Worm (Caenorhabditis elegans): Measurements from ENCODE around the gene far-1.

Gene far-1

DNA sequence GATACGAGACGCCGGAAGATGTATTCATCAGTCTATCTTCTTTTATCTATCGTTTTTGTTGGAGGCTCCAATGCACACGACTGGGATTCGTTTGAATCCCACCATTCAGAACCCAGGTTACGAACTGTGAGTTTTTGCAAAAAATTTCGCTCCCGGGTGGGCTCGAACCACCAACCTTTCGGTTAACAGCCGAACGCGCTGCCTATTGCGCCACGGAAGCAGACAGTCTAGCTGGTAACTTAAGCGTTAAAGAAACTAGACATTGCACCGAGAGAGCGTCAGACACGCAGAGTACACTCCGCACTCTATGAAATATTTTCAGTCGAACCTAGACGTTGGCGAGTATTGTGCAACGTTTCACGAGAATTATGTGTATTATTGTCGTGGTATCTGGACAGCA lies 23.1 kb upstream of the far-1 start (continued):
- peak; percentile 62 for TF ChIP-seq rnt-1 (tag; optimal IDR thresholded peaks at IDR 0.05)
- TF ChIP-seq jun-1 (tag; optimal IDR thresholded peaks at IDR 0.05) = peak; percentile 26
- peak; percentile 31 to 50 for TF ChIP-seq efl-1 (optimal IDR thresholded peaks at IDR 0.05)
- TF ChIP-seq efl-1 (GFP tag; optimal IDR thresholded peaks at IDR 0.05 in 1 of 2) = peak; percentile 12 to 94
- peak; percentile 18 for TF ChIP-seq xbp-1 (tag; optimal IDR thresholded peaks at IDR 0.05)
- no peak for TF ChIP-seq nhr-84 (tag; optimal IDR thresholded peaks at IDR 0.05)
- no peak for TF ChIP-seq fos-1 (tag; optimal IDR thresholded peaks at IDR 0.05)
- TF ChIP-seq aha-1 (tag; optimal IDR thresholded peaks at IDR 0.05) = no peak
- peak; percentile 6 for TF ChIP-seq F16B12.6 (tag; optimal IDR thresholded peaks at IDR 0.05)
- TF ChIP-seq sup-37 (GFP tag; optimal IDR thresholded peaks at IDR 0.05) = no peak
- no peak for TF ChIP-seq sox-4 (tag; optimal IDR thresholded peaks at IDR 0.05)
- peak in 1 of 2 experiments; percentile 76 for TF ChIP-seq lin-35 (GFP tag; optimal IDR thresholded peaks at IDR 0.05)
- no peak for TF ChIP-seq ces-1 (GFP tag; optimal IDR thresholded peaks at IDR 0.05)
- no peak for TF ChIP-seq egl-27 (tag; optimal IDR thresholded peaks at IDR 0.05)
- no peak for TF ChIP-seq nhr-28 (tag; optimal IDR thresholded peaks at IDR 0.05)
- no peak for TF ChIP-seq ceh-8 (GFP tag; optimal IDR thresholded peaks at IDR 0.05)
- TF ChIP-seq zip-4 (GFP tag; optimal IDR thresholded peaks at IDR 0.05) = peak; percentile 17
- TF ChIP-seq Y116A8C.19 (tag; optimal IDR thresholded peaks at IDR 0.05; ENCODE audit: borderline replicate concordance) = no peak
- no peak for TF ChIP-seq swsn-7 (tag; optimal IDR thresholded peaks at IDR 0.05)
- no peak for TF ChIP-seq unc-62 (GFP tag; optimal IDR thresholded peaks at IDR 0.05)
- no peak for TF ChIP-seq unc-98 (GFP tag; IDR thresholded peaks at IDR 0.05)
- no peak for TF ChIP-seq pqm-1 (tag; optimal IDR thresholded peaks at IDR 0.05)
- no peak for TF ChIP-seq hlh-17 (GFP tag; optimal IDR thresholded peaks at IDR 0.05; ENCODE audit: borderline replicate concordance)
- no peak for TF ChIP-seq lir-3 (tag; optimal IDR thresholded peaks at IDR 0.05; ENCODE audit: poor library complexity)
- TF ChIP-seq lin-13 (GFP tag; optimal IDR thresholded peaks at IDR 0.05) = no peak
- no peak for TF ChIP-seq elt-3 (tag; optimal IDR thresholded peaks at IDR 0.05)
- no peak for TF ChIP-seq lin-15B (tag; optimal IDR thresholded peaks at IDR 0.05)
- no peak for TF ChIP-seq hlh-4 (tag; optimal IDR thresholded peaks at IDR 0.05)
- no peak for TF ChIP-seq mep-1 (tag; optimal IDR thresholded peaks at IDR 0.05)
- no peak for TF ChIP-seq egl-13 (tag; optimal IDR thresholded peaks at IDR 0.05)

DNA sequence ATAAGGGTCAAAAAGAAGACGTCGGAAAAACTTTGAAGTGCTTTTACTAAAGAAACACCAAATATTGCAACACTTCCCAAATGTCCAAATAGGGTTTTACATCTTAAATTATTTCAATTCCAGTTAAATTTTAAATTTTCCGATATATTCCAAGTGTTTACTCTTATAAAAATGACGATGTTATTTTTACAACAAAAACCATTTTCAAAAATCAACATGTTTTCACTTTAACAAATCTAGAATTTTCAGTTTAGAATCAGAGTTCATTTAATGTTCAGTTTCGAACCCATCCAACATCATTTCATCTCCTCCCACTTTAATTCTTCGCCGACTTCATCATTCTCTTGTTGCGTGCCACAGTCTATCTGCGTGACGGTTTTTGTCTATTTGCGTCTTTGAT lies 22.7 kb upstream of the far-1 start, which contains the start of gene dos-1:
Gene dos-1 (plus strand): TSS at position 301 of the 400 bp plus-strand sequence.
- TF ChIP-seq nhr-47 (tag; optimal IDR thresholded peaks at IDR 0.05) = no peak
- TF ChIP-seq aly-2 (tag; optimal IDR thresholded peaks at IDR 0.05) = no peak
- no peak for TF ChIP-seq ets-5 (GFP tag; IDR thresholded peaks at IDR 0.05)
- no peak for TF ChIP-seq ceh-8 (GFP tag; optimal IDR thresholded peaks at IDR 0.05)
- no peak for TF ChIP-seq pax-3 (tag; optimal IDR thresholded peaks at IDR 0.05)
- no peak for TF ChIP-seq ceh-88 (GFP tag; IDR thresholded peaks at IDR 0.05)
- no peak for TF ChIP-seq swsn-7 (tag; optimal IDR thresholded peaks at IDR 0.05)
- TF ChIP-seq ama-1 (optimal IDR thresholded peaks at IDR 0.05) = no peak
- TF ChIP-seq fkh-8 (tag; optimal IDR thresholded peaks at IDR 0.05) = no peak
- TF ChIP-seq elt-2 (tag; optimal IDR thresholded peaks at IDR 0.05) = no peak
- TF ChIP-seq fkh-10 (GFP tag; optimal IDR thresholded peaks at IDR 0.05) = no peak
- no peak for TF ChIP-seq lin-15B (tag; optimal IDR thresholded peaks at IDR 0.05)
- no peak for TF ChIP-seq nhr-28 (tag; optimal IDR thresholded peaks at IDR 0.05)
- no peak for TF ChIP-seq sox-4 (tag; optimal IDR thresholded peaks at IDR 0.05)
- TF ChIP-seq F16B12.6 (tag; optimal IDR thresholded peaks at IDR 0.05) = no peak

DNA sequence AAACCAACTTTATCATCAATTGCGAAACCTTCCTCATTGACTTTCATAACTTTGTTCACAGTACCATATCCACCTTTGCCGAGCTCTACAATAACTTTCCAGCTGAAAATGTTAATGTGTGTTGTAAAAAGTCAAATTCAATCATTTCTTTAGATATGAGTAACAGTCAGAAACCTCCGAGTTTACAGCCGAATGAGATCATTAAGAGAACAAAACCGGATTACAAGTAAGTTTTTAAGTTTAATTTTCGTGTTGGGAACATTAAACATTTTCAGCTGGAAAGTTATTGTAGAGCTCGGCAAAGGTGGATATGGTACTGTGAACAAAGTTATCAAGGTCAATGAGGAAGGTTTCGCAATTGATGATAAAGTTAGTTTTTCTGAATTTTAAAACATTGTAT lies 20.2 kb upstream of the far-1 start, which contains the start of gene ZK507.1:
Gene ZK507.1 (minus strand): TSS at position 101 of the 400 bp plus-strand sequence.
- TF ChIP-seq snu-23 (GFP tag; optimal IDR thresholded peaks at IDR 0.05) (no peak), unc-130 (tag; optimal IDR thresholded peaks at IDR 0.05) (no peak), fos-1 (tag; optimal IDR thresholded peaks at IDR 0.05) (no peak), nhr-47 (tag; optimal IDR thresholded peaks at IDR 0.05) (no peak), ceh-63 (GFP tag; optimal IDR thresholded peaks at IDR 0.05) (no peak), ama-1 (optimal IDR thresholded peaks at IDR 0.05) (no peak), nhr-76 (tag; optimal IDR thresholded peaks at IDR 0.05) (no peak), unc-86 (tag; optimal IDR thresholded peaks at IDR 0.05) (no peak), nhr-19 (GFP tag; conservative IDR thresholded peaks at IDR 0.05) (no peak), nhr-28 (tag; optimal IDR thresholded peaks at IDR 0.05) (no peak), nhr-84 (tag; optimal IDR thresholded peaks at IDR 0.05) (no peak), mep-1 (tag; optimal IDR thresholded peaks at IDR 0.05) (no peak)
